Fruit fly (Drosophila melanogaster): ENCODE measurements around the gene Taf13.

- TF ChIP-seq pan (optimal IDR thresholded peaks at IDR 0.05) = no peak
- TF ChIP-seq sv (GFP tag; optimal IDR thresholded peaks at IDR 0.05) = no peak
- TF ChIP-seq psq (GFP tag; optimal IDR thresholded peaks at IDR 0.05) = no peak
- TF ChIP-seq N (GFP tag; optimal IDR thresholded peaks at IDR 0.05) = no peak
- TF ChIP-seq brk (GFP tag; optimal IDR thresholded peaks at IDR 0.05) = no peak
- no peak for TF ChIP-seq h (GFP tag; optimal IDR thresholded peaks at IDR 0.05)
- TF ChIP-seq fru (GFP tag; optimal IDR thresholded peaks at IDR 0.05) = no peak
- TF ChIP-seq CrebA (GFP tag; optimal IDR thresholded peaks at IDR 0.05; ENCODE audit: borderline replicate concordance) = no peak
- TF ChIP-seq CG9705 (GFP tag; optimal IDR thresholded peaks at IDR 0.05) = no peak
These were observed 41.2 kb upstream of the Taf13 start, which contains the start of gene CG10651 for dm6 chr2L:20134823-20135222.

Data from whole organism, wandering third instar larva.